Worm (Caenorhabditis elegans) whole organism, L1 larva: ENCODE results near the gene nduv-3.

Source experiments
- C04F5.9 ChIP-seq: sonication (generic microtip); optimal IDR thresholded peaks from 2 replicates; lab custom pipeline; 2016; ENCODE audit warnings: missing genetic modification characterization, missing compliant biosample characterization
- C16A3.4 ChIP-seq: fragments of 150-350 bp; optimal IDR thresholded peaks from 2 replicates; lab custom pipeline; 2014; ENCODE audit warnings: missing biosample characterization, missing genetic modification characterization
- C34B4.2 ChIP-seq: sonication (generic microtip); optimal IDR thresholded peaks from 2 replicates; lab custom pipeline; 2017; ENCODE audit warnings: mild to moderate bottlenecking, missing genetic modification characterization, missing compliant biosample characterization
- F16B12.6 ChIP-seq: fragments of 150-350 bp; optimal IDR thresholded peaks from 2 replicates; lab custom pipeline; 2014; ENCODE audit warnings: missing biosample characterization, missing genetic modification characterization
- Y116A8C.19 ChIP-seq: sonication (generic microtip); optimal IDR thresholded peaks from 2 replicates; lab custom pipeline; 2016; ENCODE audit warnings: missing compliant biosample characterization, missing genetic modification characterization, borderline replicate concordance
- aha-1 ChIP-seq: fragments of 150-350 bp; optimal IDR thresholded peaks from 2 replicates; lab custom pipeline; 2014; ENCODE audit warnings: missing biosample characterization, missing genetic modification characterization
- ama-1 ChIP-seq: fragments of 150-350 bp; optimal IDR thresholded peaks from 2 replicates; lab custom pipeline; 2014
- blmp-1 ChIP-seq: fragments of 150-350 bp; optimal IDR thresholded peaks from 2 replicates; lab custom pipeline; 2014; ENCODE audit warnings: missing biosample characterization, missing genetic modification characterization
- ceh-88 ChIP-seq: fragments of 200-800 bp; sonication (Bioruptor generic); IDR thresholded peaks from 2 replicates; pipeline ENCODE4 v1.3.6; 2022; ENCODE audit warnings: missing genetic modification characterization, missing compliant biosample characterization
- efl-1 ChIP-seq, 4 experiments: fragments of 150-350 bp; optimal IDR thresholded peaks in 3 of 4; peaks in 1 of 4; 1 replicate in 1 of 4; 2 replicates in 3 of 4; lab custom pipeline; 2014; ENCODE audit warnings: missing biosample characterization in 2 of 4, missing genetic modification characterization in 2 of 4, missing genetic modification reagents in 2 of 4
- efl-3 ChIP-seq: fragments of 200-800 bp; sonication (Bioruptor generic); optimal IDR thresholded peaks from 2 replicates; lab custom pipeline; 2018; ENCODE audit warnings: mild to moderate bottlenecking, missing genetic modification characterization, missing compliant biosample characterization
- egl-27 ChIP-seq, 2 experiments: fragments of 150-350 bp in 1 of 2; sonication (generic microtip); optimal IDR thresholded peaks; 3 replicates each; lab custom pipeline; 2017 to 2018; ENCODE audit warnings: missing biosample characterization in 2 of 2, missing genetic modification characterization in 2 of 2, missing genetic modification reagents in 2 of 2
- elt-2 ChIP-seq: sonication (generic microtip); optimal IDR thresholded peaks from 2 replicates; lab custom pipeline; 2016; ENCODE audit warnings: missing genetic modification characterization, mild to moderate bottlenecking, inconsistent platforms, missing compliant biosample characterization, missing genetic modification reagents
- elt-3 ChIP-seq, 6 experiments: fragments of 150-350 bp in 1 of 6; sonication (generic microtip); optimal IDR thresholded peaks; 2 replicates each; lab custom pipeline; 2017 to 2018; ENCODE audit warnings: missing biosample characterization in 6 of 6, missing genetic modification characterization in 6 of 6, inconsistent platforms in 1 of 6
- fkh-10 ChIP-seq: sonication (generic microtip); optimal IDR thresholded peaks from 2 replicates; lab custom pipeline; 2017; ENCODE audit warnings: missing biosample characterization, missing genetic modification reagents, missing genetic modification characterization
- fkh-4 ChIP-seq: sonication (generic microtip); optimal IDR thresholded peaks from 2 replicates; lab custom pipeline; 2016; ENCODE audit warnings: missing compliant biosample characterization, missing genetic modification characterization, borderline replicate concordance
- hlh-17 ChIP-seq: fragments of 200-800 bp; sonication (Bioruptor generic); optimal IDR thresholded peaks from 2 replicates; lab custom pipeline; 2018; ENCODE audit warnings: missing genetic modification characterization, mild to moderate bottlenecking, missing compliant biosample characterization, moderate library complexity, borderline replicate concordance
- hlh-4 ChIP-seq: sonication (generic microtip); optimal IDR thresholded peaks from 2 replicates; lab custom pipeline; 2016; ENCODE audit warnings: mild to moderate bottlenecking, missing genetic modification characterization, missing compliant biosample characterization
- hpl-2 ChIP-seq: fragments of 150-350 bp; optimal IDR thresholded peaks from 2 replicates; lab custom pipeline; 2014; ENCODE audit warnings: missing biosample characterization, missing genetic modification reagents, missing genetic modification characterization
- irx-1 ChIP-seq: sonication (generic microtip); optimal IDR thresholded peaks from 2 replicates; lab custom pipeline; 2016; ENCODE audit warnings: missing genetic modification characterization, missing compliant biosample characterization
- isw-1 ChIP-seq: fragments of 200-800 bp; sonication (Bioruptor generic); IDR thresholded peaks from 2 replicates; pipeline ENCODE4 v1.3.6; 2022; ENCODE audit warnings: missing genetic modification characterization, missing compliant biosample characterization
- jun-1 ChIP-seq: fragments of 150-350 bp; optimal IDR thresholded peaks from 2 replicates; lab custom pipeline; 2014; ENCODE audit warnings: missing biosample characterization, missing genetic modification reagents, missing genetic modification characterization
- lin-13 ChIP-seq: fragments of 150-350 bp; optimal IDR thresholded peaks from 2 replicates; lab custom pipeline; 2014; ENCODE audit warnings: missing biosample characterization, missing genetic modification reagents, missing genetic modification characterization
- lin-15B ChIP-seq: fragments of 150-350 bp; sonication (generic microtip); optimal IDR thresholded peaks from 3 replicates; lab custom pipeline; 2014; ENCODE audit warnings: missing biosample characterization, missing genetic modification characterization
- lin-39 ChIP-seq: fragments of 150-350 bp; optimal IDR thresholded peaks from 2 replicates; lab custom pipeline; 2014; ENCODE audit warnings: missing biosample characterization, missing genetic modification reagents, missing genetic modification characterization
- lir-3 ChIP-seq: sonication (generic microtip); optimal IDR thresholded peaks from 2 replicates; lab custom pipeline; 2016; ENCODE audit warnings: mild to moderate bottlenecking, missing genetic modification characterization, moderate library complexity, missing compliant biosample characterization; ENCODE audit not compliant: poor library complexity
- mab-9 ChIP-seq: fragments of 200-800 bp; sonication (Bioruptor generic); IDR thresholded peaks from 2 replicates; pipeline ENCODE4 v1.3.6; 2022; ENCODE audit warnings: missing genetic modification reagents, missing genetic modification characterization, missing compliant biosample characterization
- mef-2 ChIP-seq: fragments of 150-350 bp; optimal IDR thresholded peaks from 2 replicates; lab custom pipeline; 2014; ENCODE audit warnings: missing biosample characterization, missing genetic modification characterization
- nhr-19 ChIP-seq: fragments of 200-800 bp; sonication (Bioruptor generic); conservative IDR thresholded peaks from 2 replicates; pipeline ENCODE4 v1.3.6; 2022; ENCODE audit warnings: missing genetic modification characterization, missing compliant biosample characterization
- nhr-28 ChIP-seq: fragments of 150-350 bp; optimal IDR thresholded peaks from 2 replicates; lab custom pipeline; 2014; ENCODE audit warnings: missing biosample characterization, missing genetic modification characterization
- nhr-47 ChIP-seq: sonication (generic microtip); optimal IDR thresholded peaks from 2 replicates; lab custom pipeline; 2016; ENCODE audit warnings: mild to moderate bottlenecking, missing genetic modification characterization, moderate library complexity, missing compliant biosample characterization
- nhr-71 ChIP-seq: sonication (generic microtip); optimal IDR thresholded peaks from 2 replicates; lab custom pipeline; 2016; ENCODE audit warnings: mild to moderate bottlenecking, missing genetic modification characterization, moderate library complexity, missing compliant biosample characterization
- nhr-77 ChIP-seq: fragments of 150-350 bp; optimal IDR thresholded peaks from 2 replicates; lab custom pipeline; 2014; ENCODE audit warnings: missing biosample characterization, missing genetic modification characterization
- nhr-84 ChIP-seq: sonication (generic microtip); optimal IDR thresholded peaks from 2 replicates; lab custom pipeline; 2017; ENCODE audit warnings: missing biosample characterization, missing genetic modification characterization
- skn-1 ChIP-seq: fragments of 150-350 bp; optimal IDR thresholded peaks from 2 replicates; lab custom pipeline; 2014; ENCODE audit warnings: missing biosample characterization, missing genetic modification characterization
- snpc-4 ChIP-seq: fragments of 150-350 bp; optimal IDR thresholded peaks from 2 replicates; lab custom pipeline; 2014; ENCODE audit warnings: missing biosample characterization, missing genetic modification characterization
- snu-23 ChIP-seq: sonication (generic microtip); optimal IDR thresholded peaks from 2 replicates; lab custom pipeline; 2016; ENCODE audit warnings: missing genetic modification characterization, missing compliant biosample characterization
- sptf-1 ChIP-seq: fragments of 150-350 bp; optimal IDR thresholded peaks from 2 replicates; lab custom pipeline; 2014; ENCODE audit warnings: missing biosample characterization, missing genetic modification characterization
- sup-37 ChIP-seq: fragments of 200-800 bp; sonication (Bioruptor generic); optimal IDR thresholded peaks from 2 replicates; lab custom pipeline; 2018; ENCODE audit warnings: mild to moderate bottlenecking, missing genetic modification characterization, missing compliant biosample characterization
- swsn-7 ChIP-seq: sonication (generic microtip); optimal IDR thresholded peaks from 2 replicates; lab custom pipeline; 2016; ENCODE audit warnings: missing genetic modification characterization, missing compliant biosample characterization
- unc-62 ChIP-seq: fragments of 150-350 bp; optimal IDR thresholded peaks from 2 replicates; lab custom pipeline; 2014; ENCODE audit warnings: missing biosample characterization, missing genetic modification reagents, missing genetic modification characterization
- unc-86 ChIP-seq: sonication (generic microtip); optimal IDR thresholded peaks from 2 replicates; lab custom pipeline; 2016; ENCODE audit warnings: missing genetic modification characterization, missing compliant biosample characterization
- unc-98 ChIP-seq: fragments of 200-800 bp; sonication (Bioruptor generic); IDR thresholded peaks from 2 replicates; pipeline ENCODE4 v1.3.6; 2022; ENCODE audit warnings: missing genetic modification characterization, missing compliant biosample characterization
- vab-15 ChIP-seq: sonication (generic microtip); optimal IDR thresholded peaks from 2 replicates; lab custom pipeline; 2017; ENCODE audit warnings: missing genotype, mild to moderate bottlenecking, missing genetic modification characterization, missing compliant biosample characterization
- ztf-11 ChIP-seq, 2 experiments: sonication (generic microtip); optimal IDR thresholded peaks; 2 replicates each; lab custom pipeline; 2016 to 2017; ENCODE audit warnings: missing genetic modification characterization in 2 of 2, missing biosample characterization in 1 of 2, missing compliant biosample characterization in 1 of 2

nduv-3 gene

DNA sequence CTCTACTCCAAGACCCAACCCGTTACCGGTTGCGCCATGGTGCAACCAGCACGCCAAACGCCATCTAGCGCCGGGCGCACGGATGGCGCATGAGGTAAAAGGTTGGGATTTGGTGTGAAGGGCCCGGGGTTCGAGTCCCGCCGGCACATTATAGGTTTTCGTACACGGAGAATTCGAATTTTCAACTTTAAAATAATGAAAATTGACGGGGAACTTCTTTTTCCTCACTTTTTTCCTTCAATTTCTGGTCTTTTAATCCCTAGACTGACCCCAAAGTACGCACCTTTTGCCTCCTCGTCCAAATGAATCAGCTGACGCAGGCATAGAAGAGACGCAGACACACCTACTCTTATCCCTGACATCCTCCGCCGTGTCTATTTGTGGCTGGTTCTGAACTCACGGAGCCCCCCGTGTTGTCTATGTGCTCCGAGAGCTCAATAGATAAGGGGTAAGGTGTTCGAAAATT is 37.5 kb upstream of the nduv-3 start (continued):
- TF ChIP-seq snpc-4 (tag; lab: Kevin White, UChicago) = no peak
- TF ChIP-seq aha-1 (tag; lab: Kevin White, UChicago) = no peak
- no peak for TF ChIP-seq hpl-2 (GFP tag; lab: Kevin White, UChicago)
- peak; percentile 61 for TF ChIP-seq nhr-71 (tag; lab: Kevin White, UChicago)
- no peak for TF ChIP-seq unc-62 (GFP tag; lab: Kevin White, UChicago)
- no peak for TF ChIP-seq hlh-4
- no peak for TF ChIP-seq lir-3
- TF ChIP-seq efl-1 (optimal IDR thresholded peaks at IDR 0.05; lab: Kevin White, UChicago) = peak; percentile 8 to 36
- TF ChIP-seq efl-1 (GFP tag; optimal IDR thresholded peaks at IDR 0.05 in 1 of 2; lab: Kevin White, UChicago) = peak; percentile 37 to 68
- TF ChIP-seq mab-9 (GFP tag; lab: Robert Waterston, UW) = no peak
- no peak for TF ChIP-seq nhr-84
- TF ChIP-seq sup-37 (GFP tag; lab: Kevin White, UChicago) = no peak
- no peak for TF ChIP-seq lin-15B (tag; lab: Kevin White, UChicago)
- no peak for TF ChIP-seq irx-1
- no peak for TF ChIP-seq efl-3 (GFP tag; lab: Kevin White, UChicago)
- peak; percentile 54 for TF ChIP-seq ama-1 (lab: Kevin White, UChicago)
- TF ChIP-seq egl-27 (tag; optimal IDR thresholded peaks at IDR 0.05; lab: Kevin White, UChicago) = no peak
- no peak for TF ChIP-seq unc-98
- no peak for TF ChIP-seq C34B4.2 (tag; lab: Kevin White, UChicago)
- TF ChIP-seq elt-3 (tag; optimal IDR thresholded peaks at IDR 0.05; lab: Kevin White, UChicago) = no peak
- no peak for TF ChIP-seq Y116A8C.19 (tag; lab: Kevin White, UChicago)
- no peak for TF ChIP-seq isw-1
- TF ChIP-seq blmp-1 (tag; lab: Kevin White, UChicago) = no peak
- TF ChIP-seq nhr-19 (GFP tag; lab: Robert Waterston, UW) = peak; percentile 80
- no peak for TF ChIP-seq ceh-88 (GFP tag; lab: Robert Waterston, UW)
- TF ChIP-seq F16B12.6 (tag; lab: Kevin White, UChicago) = no peak
- TF ChIP-seq fkh-10 (GFP tag; lab: Kevin White, UChicago) = no peak
- TF ChIP-seq C16A3.4 (tag; lab: Kevin White, UChicago) = peak; percentile 1
- peak; percentile 53 for TF ChIP-seq nhr-47 (tag; lab: Kevin White, UChicago)
- TF ChIP-seq lin-13 (GFP tag; lab: Kevin White, UChicago) = peak; percentile 48
- no peak for TF ChIP-seq ztf-11 (tag; optimal IDR thresholded peaks at IDR 0.05; lab: Kevin White, UChicago)
- TF ChIP-seq mef-2 (tag; lab: Kevin White, UChicago) = no peak
- peak; percentile 15 for TF ChIP-seq unc-86 (tag; lab: Kevin White, UChicago)
- no peak for TF ChIP-seq vab-15 (tag; lab: Kevin White, UChicago)
- TF ChIP-seq C04F5.9 (tag; lab: Kevin White, UChicago) = no peak
- no peak for TF ChIP-seq hlh-17
- TF ChIP-seq skn-1 (tag; lab: Kevin White, UChicago) = peak; percentile 69
- TF ChIP-seq fkh-4 (tag; lab: Kevin White, UChicago) = no peak
- TF ChIP-seq lin-39 (tag; lab: Kevin White, UChicago) = no peak
- no peak for TF ChIP-seq nhr-77 (tag; lab: Kevin White, UChicago)
- no peak for TF ChIP-seq nhr-28
- no peak for TF ChIP-seq elt-2 (tag; lab: Kevin White, UChicago)
- TF ChIP-seq jun-1 (tag; lab: Kevin White, UChicago) = no peak
- no peak for TF ChIP-seq sptf-1
- TF ChIP-seq swsn-7 (tag; lab: Kevin White, UChicago) = peak; percentile 26
- peak; percentile 62 for TF ChIP-seq snu-23 (GFP tag; lab: Kevin White, UChicago)
